Fruit fly (Drosophila melanogaster) whole organism, embryonic: ENCODE results near the gene CCT7.
A peak's percentile ranks its signal among the peaks of the same experiment; 100 is the strongest.

ENCODE experiments used
- Aef1 ChIP-seq: fragments of 200-800 bp; sonication (Bioruptor generic); IDR thresholded peaks from 3 replicates; pipeline ENCODE4 v1.3.6; 2022; ENCODE audit warnings: missing biosample characterization, missing genetic modification characterization
- B-H2 ChIP-seq: fragments of 200-800 bp; sonication (Bioruptor generic); optimal IDR thresholded peaks from 2 replicates; lab custom pipeline; 2018; ENCODE audit warnings: missing biosample characterization, mild to moderate bottlenecking, missing genetic modification characterization
- Bgb ChIP-seq: fragments of 200-800 bp; sonication (Bioruptor generic); IDR thresholded peaks from 2 replicates; pipeline ENCODE4 v1.3.6; 2022; ENCODE audit warnings: missing biosample characterization, missing genetic modification characterization; ENCODE audit not compliant: partially characterized antibody
- Blimp-1 ChIP-seq: fragments of 200-800 bp; sonication (Bioruptor generic); optimal IDR thresholded peaks from 3 replicates; lab custom pipeline; 2018; ENCODE audit warnings: missing biosample characterization, missing genetic modification characterization, mild to moderate bottlenecking, moderate library complexity, missing genetic modification reagents
- CG10147 ChIP-seq: fragments of 200-800 bp; sonication (Bioruptor generic); optimal IDR thresholded peaks from 2 replicates; lab custom pipeline; 2019; ENCODE audit warnings: missing biosample characterization, mild to moderate bottlenecking, missing genetic modification characterization, moderate library complexity
- CG10462 ChIP-seq: fragments of 200-800 bp; sonication (Bioruptor generic); optimal IDR thresholded peaks from 2 replicates; lab custom pipeline; 2016; ENCODE audit warnings: missing biosample characterization, missing genetic modification characterization
- CG11560 ChIP-seq: fragments of 200-800 bp; sonication (Bioruptor generic); IDR thresholded peaks from 3 replicates; pipeline ENCODE4 v1.3.6; 2022; ENCODE audit warnings: missing biosample characterization, missing genetic modification characterization
- CG12071 ChIP-seq: fragments of 200-800 bp; sonication (Bioruptor generic); optimal IDR thresholded peaks from 3 replicates; lab custom pipeline; 2018; ENCODE audit warnings: missing biosample characterization, mild to moderate bottlenecking, missing genetic modification characterization
- CG12299 ChIP-seq: fragments of 200-800 bp; sonication (Bioruptor generic); optimal IDR thresholded peaks from 2 replicates; lab custom pipeline; 2018; ENCODE audit warnings: missing biosample characterization, mild to moderate bottlenecking, missing genetic modification characterization
- CG12659 ChIP-seq: fragments of 200-800 bp; sonication (Bioruptor generic); optimal IDR thresholded peaks from 3 replicates; lab custom pipeline; 2017; ENCODE audit warnings: mild to moderate bottlenecking, missing biosample characterization, missing genetic modification reagents, missing genetic modification characterization
- CG13424 ChIP-seq: fragments of 200-800 bp; sonication (Bioruptor generic); optimal IDR thresholded peaks from 2 replicates; lab custom pipeline; 2019; ENCODE audit warnings: missing biosample characterization, mild to moderate bottlenecking, missing genetic modification characterization, moderate library complexity
- CG14014 ChIP-seq: fragments of 200-800 bp; sonication (Bioruptor generic); IDR thresholded peaks from 2 replicates; pipeline ENCODE4 v1.3.6; 2022; ENCODE audit warnings: missing biosample characterization, missing genetic modification characterization
- CG14441 ChIP-seq: fragments of 200-800 bp; sonication (Bioruptor generic); IDR thresholded peaks from 2 replicates; pipeline ENCODE4 v1.3.6; 2022; ENCODE audit warnings: missing biosample characterization, missing genetic modification characterization
- CG14667 ChIP-seq: fragments of 200-800 bp; sonication (Bioruptor generic); IDR thresholded peaks from 2 replicates; pipeline ENCODE4 v1.3.6; 2022; ENCODE audit warnings: missing biosample characterization, missing genetic modification characterization
- CG16813 ChIP-seq: fragments of 200-800 bp; sonication (Bioruptor generic); IDR thresholded peaks from 3 replicates; pipeline ENCODE4 v1.3.6; 2022; ENCODE audit warnings: missing biosample characterization, missing genetic modification characterization; ENCODE audit not compliant: partially characterized antibody
- CG30403 ChIP-seq: fragments of 200-800 bp; sonication (Bioruptor generic); optimal IDR thresholded peaks from 3 replicates; lab custom pipeline; 2016; ENCODE audit warnings: missing biosample characterization, missing genetic modification characterization
- CG32767 ChIP-seq: fragments of 200-800 bp; sonication (Bioruptor generic); IDR thresholded peaks from 2 replicates; pipeline ENCODE4 v1.3.6; 2022; ENCODE audit warnings: missing biosample characterization, missing genetic modification characterization
- CG3407 ChIP-seq: fragments of 200-800 bp; sonication (Bioruptor generic); optimal IDR thresholded peaks from 2 replicates; lab custom pipeline; 2018; ENCODE audit warnings: missing biosample characterization, mild to moderate bottlenecking, missing genetic modification characterization
- CG3847 ChIP-seq: fragments of 200-800 bp; sonication (Bioruptor generic); IDR thresholded peaks from 2 replicates; pipeline ENCODE4 v1.3.6; 2022; ENCODE audit warnings: missing biosample characterization, missing genetic modification characterization
- CG4328 ChIP-seq: fragments of 200-800 bp; sonication (Bioruptor generic); optimal IDR thresholded peaks from 3 replicates; lab custom pipeline; 2017; ENCODE audit warnings: missing biosample characterization, missing genetic modification reagents, missing genetic modification characterization
- CG5245 ChIP-seq: fragments of 200-800 bp; sonication (Bioruptor generic); optimal IDR thresholded peaks from 3 replicates; lab custom pipeline; 2016; ENCODE audit warnings: missing biosample characterization, missing genetic modification characterization
- CG6791 ChIP-seq: fragments of 200-800 bp; sonication (Bioruptor generic); IDR thresholded peaks from 3 replicates; pipeline ENCODE4 v1.3.6; 2022; ENCODE audit warnings: missing biosample characterization, missing genetic modification characterization; ENCODE audit not compliant: partially characterized antibody
- CG7271 ChIP-seq: fragments of 200-800 bp; sonication (Bioruptor generic); optimal IDR thresholded peaks from 2 replicates; lab custom pipeline; 2018; ENCODE audit warnings: missing biosample characterization, mild to moderate bottlenecking, missing genetic modification characterization, moderate library complexity
- CG8478 ChIP-seq: fragments of >200 bp; optimal IDR thresholded peaks from 2 replicates; lab custom pipeline; 2018
- CTCF ChIP-seq: fragments of 200-800 bp; sonication (Bioruptor generic); optimal IDR thresholded peaks from 2 replicates; lab custom pipeline; 2017; ENCODE audit warnings: missing biosample characterization, mild to moderate bottlenecking, missing genetic modification characterization, moderate library complexity
- Drgx ChIP-seq: fragments of 200-800 bp; sonication (Bioruptor generic); IDR thresholded peaks from 2 replicates; pipeline ENCODE4 v1.3.6; 2022; ENCODE audit warnings: missing biosample characterization, missing genetic modification characterization
- HLH3B ChIP-seq: fragments of 200-800 bp; sonication (Bioruptor generic); IDR thresholded peaks from 2 replicates; pipeline ENCODE4 v1.3.6; 2022; ENCODE audit warnings: missing biosample characterization, missing genetic modification characterization
- HLHmδ ChIP-seq: fragments of 200-800 bp; sonication (Bioruptor generic); optimal IDR thresholded peaks from 2 replicates; lab custom pipeline; 2018; ENCODE audit warnings: missing biosample characterization, mild to moderate bottlenecking, missing genetic modification characterization, moderate library complexity
- Hr3 ChIP-seq: fragments of 200-800 bp; sonication (Bioruptor generic); optimal IDR thresholded peaks from 3 replicates; lab custom pipeline; 2016; ENCODE audit warnings: missing biosample characterization, missing genetic modification characterization
- Hr51 ChIP-seq, 2 experiments: fragments of 200-800 bp; sonication (Bioruptor generic); optimal IDR thresholded peaks; 2 replicates in 1 of 2; 3 replicates in 1 of 2; lab custom pipeline; 2016 to 2018; ENCODE audit warnings: missing biosample characterization in 2 of 2, missing genetic modification characterization in 2 of 2, mild to moderate bottlenecking in 1 of 2, moderate library complexity in 1 of 2
- Med ChIP-seq: fragments of 200-800 bp; sonication (Bioruptor generic); peaks from one replicate; lab custom pipeline; 2016; ENCODE audit warnings: missing biosample characterization, missing genetic modification characterization, mild to moderate bottlenecking, inconsistent platforms, moderate library complexity
- Meics ChIP-seq: fragments of 200-800 bp; sonication (Bioruptor generic); optimal IDR thresholded peaks from 2 replicates; lab custom pipeline; 2017; ENCODE audit warnings: missing biosample characterization, mild to moderate bottlenecking, missing genetic modification characterization
- Stat92E ChIP-seq, 3 experiments: fragments of >200 bp in 2 of 3; fragments of 200-800 bp in 1 of 3; sonication (Bioruptor generic) in 1 of 3; optimal IDR thresholded peaks; 2 replicates each; lab custom pipeline; 2017 to 2019; ENCODE audit warnings: missing biosample characterization in 3 of 3, missing genetic modification characterization in 3 of 3, mild to moderate bottlenecking in 1 of 3, moderate library complexity in 1 of 3
- Taf1 ChIP-seq: fragments of 200-800 bp; sonication (Bioruptor generic); IDR thresholded peaks from 2 replicates; pipeline ENCODE4 v1.3.6; 2022; ENCODE audit warnings: missing biosample characterization, missing genetic modification characterization
- bcd ChIP-seq: fragments of 200-800 bp; sonication (Bioruptor generic); optimal IDR thresholded peaks from 2 replicates; lab custom pipeline; 2017; ENCODE audit warnings: missing biosample characterization, mild to moderate bottlenecking, missing genetic modification characterization
- br ChIP-seq: fragments of >200 bp; optimal IDR thresholded peaks from 2 replicates; lab custom pipeline; 2017
- cad ChIP-seq: fragments of >200 bp; optimal IDR thresholded peaks from 2 replicates; lab custom pipeline; 2017; ENCODE audit warnings: missing biosample characterization, missing genetic modification characterization
- cas ChIP-seq: fragments of 200-800 bp; sonication (Bioruptor generic); IDR thresholded peaks from 2 replicates; pipeline ENCODE4 v1.3.6; 2022; ENCODE audit warnings: missing biosample characterization, missing genetic modification characterization
- crol ChIP-seq: fragments of 200-800 bp; sonication (Bioruptor generic); IDR thresholded peaks from 2 replicates; pipeline ENCODE4 v1.3.6; 2022; ENCODE audit warnings: missing biosample characterization, missing genetic modification characterization
- fu2 ChIP-seq: fragments of 200-800 bp; sonication (Bioruptor generic); optimal IDR thresholded peaks from 2 replicates; lab custom pipeline; 2016; ENCODE audit warnings: missing biosample characterization, missing genetic modification characterization
- gcm ChIP-seq: fragments of 200-800 bp; sonication (Bioruptor generic); optimal IDR thresholded peaks from 2 replicates; lab custom pipeline; 2019; ENCODE audit warnings: missing biosample characterization, mild to moderate bottlenecking, missing genetic modification characterization, moderate library complexity
- grau ChIP-seq: fragments of 200-800 bp; optimal IDR thresholded peaks from 3 replicates; lab custom pipeline; 2019; ENCODE audit warnings: missing biosample characterization, mild to moderate bottlenecking, missing genetic modification characterization, moderate library complexity
- inv ChIP-seq: fragments of 200-800 bp; sonication (Bioruptor generic); IDR thresholded peaks from 2 replicates; pipeline ENCODE4 v1.3.6; 2022; ENCODE audit warnings: missing biosample characterization, missing genetic modification characterization; ENCODE audit not compliant: partially characterized antibody
- lilli ChIP-seq: fragments of 200-800 bp; sonication (Bioruptor generic); optimal IDR thresholded peaks from 3 replicates; lab custom pipeline; 2016; ENCODE audit warnings: missing biosample characterization, missing genetic modification characterization
- lmd ChIP-seq: fragments of 200-800 bp; sonication (Bioruptor generic); IDR thresholded peaks from 2 replicates; pipeline ENCODE4 v1.3.6; 2022; ENCODE audit warnings: missing biosample characterization, missing genetic modification characterization
- onecut ChIP-seq: fragments of 200-800 bp; sonication (Bioruptor generic); IDR thresholded peaks from 2 replicates; pipeline ENCODE4 v1.3.6; 2022; ENCODE audit warnings: missing biosample characterization, missing genetic modification characterization
- pan ChIP-seq, 4 experiments: fragments of >200 bp in 3 of 4; fragments of 200-800 bp in 1 of 4; sonication (Bioruptor generic) in 1 of 4; optimal IDR thresholded peaks in 3 of 4; IDR thresholded peaks in 1 of 4; 2 replicates each; pipeline versions ENCODE4 v1.3.6 to Lab custom; 2017 to 2022; ENCODE audit warnings: missing biosample characterization in 2 of 4, missing genetic modification characterization in 2 of 4, mixed read lengths in 1 of 4
- ranshi ChIP-seq: fragments of 200-800 bp; sonication (Bioruptor generic); IDR thresholded peaks from 2 replicates; pipeline ENCODE4 v1.3.6; 2022; ENCODE audit warnings: missing biosample characterization, missing genetic modification characterization
- tll ChIP-seq, 2 experiments: fragments of 200-800 bp in 1 of 2; fragments of >200 bp in 1 of 2; sonication (Bioruptor generic) in 1 of 2; optimal IDR thresholded peaks; 2 replicates each; lab custom pipeline; 2017 to 2019; ENCODE audit warnings: missing biosample characterization in 2 of 2, missing genetic modification characterization in 2 of 2, mild to moderate bottlenecking in 1 of 2, moderate library complexity in 1 of 2
- twi ChIP-seq: fragments of 200-800 bp; optimal IDR thresholded peaks from 2 replicates; lab custom pipeline; 2019; ENCODE audit warnings: missing biosample characterization, mild to moderate bottlenecking, missing genetic modification characterization, moderate library complexity
- wek ChIP-seq: fragments of 200-800 bp; sonication (Bioruptor generic); optimal IDR thresholded peaks from 3 replicates; lab custom pipeline; 2018; ENCODE audit warnings: missing biosample characterization, mild to moderate bottlenecking, missing genetic modification characterization, moderate library complexity
- zen ChIP-seq: fragments of 200-800 bp; sonication (Bioruptor generic); optimal IDR thresholded peaks from 3 replicates; lab custom pipeline; 2018; ENCODE audit warnings: missing biosample characterization, mild to moderate bottlenecking, missing genetic modification characterization, moderate library complexity

CCT7 gene

dm6 chr3R:8823761-8824499 is 22.6 kb downstream of the CCT7 start, which contains the start of the genes IscU and CG8379 (continued):
- TF ChIP-seq twi, result no peak
- TF ChIP-seq Hr3, result no peak
- no peak for TF ChIP-seq B-H2 (GFP tag; lab: Kevin White, UChicago)
- TF ChIP-seq CG30403 (GFP tag; lab: Kevin White, UChicago), result no peak
- no peak for TF ChIP-seq CG10147
- no peak for TF ChIP-seq CG8478
- no peak for TF ChIP-seq Taf1 (GFP tag; lab: Robert Waterston, UW)
- TF ChIP-seq Bgb (GFP tag; lab: Robert Waterston, UW), result no peak
- TF ChIP-seq CG14441 (GFP tag; lab: Robert Waterston, UW), result no peak
- no peak for TF ChIP-seq crol
- TF ChIP-seq bcd (GFP tag; lab: Kevin White, UChicago), result no peak
- TF ChIP-seq fu2 (GFP tag; lab: Kevin White, UChicago), result no peak
- no peak for TF ChIP-seq CG10462 (GFP tag; lab: Kevin White, UChicago)
- no peak for TF ChIP-seq br (lab: Kevin White, UChicago)
- TF ChIP-seq CG12071 (GFP tag; lab: Kevin White, UChicago), result no peak
- TF ChIP-seq CG14014 (GFP tag; lab: Robert Waterston, UW), result no peak
- no peak for TF ChIP-seq CG7271
- TF ChIP-seq cas (GFP tag; lab: Robert Waterston, UW), result no peak
- TF ChIP-seq gcm, result no peak
- no peak for TF ChIP-seq tll (GFP tag; optimal IDR thresholded peaks at IDR 0.05; lab: Kevin White, UChicago)
- no peak for TF ChIP-seq wek (GFP tag; lab: Kevin White, UChicago)
- no peak for TF ChIP-seq grau (tag; lab: Kevin White, UChicago)
- peak; percentile 63; the same call in 2 of the 3 replicates for TF ChIP-seq CG16813
- TF ChIP-seq HLHmδ (GFP tag; lab: Kevin White, UChicago), result no peak
- no peak for TF ChIP-seq Blimp-1
- TF ChIP-seq CG32767 (GFP tag; lab: Robert Waterston, UW), result no peak
- TF ChIP-seq CTCF, result peak; percentile 23
- no peak for TF ChIP-seq HLH3B (GFP tag; lab: Robert Waterston, UW)
- no peak for TF ChIP-seq pan (optimal IDR thresholded peaks at IDR 0.05; lab: Kevin White, UChicago)
- no peak for TF ChIP-seq pan (GFP tag; optimal IDR thresholded peaks at IDR 0.05 in 1 of 2, IDR thresholded peaks at IDR 0.05 in 1 of 2)
- peak; percentile 65 for TF ChIP-seq CG12659 (GFP tag; lab: Kevin White, UChicago)
- peak; percentile 40; the same call in 1 of the 2 replicates for TF ChIP-seq CG3847 (GFP tag; lab: Robert Waterston, UW)
- no peak for TF ChIP-seq CG14667
- peak; percentile 11 for TF ChIP-seq CG13424 (tag; lab: Kevin White, UChicago)
- no peak for TF ChIP-seq CG11560 (tag; lab: Robert Waterston, UW)
- no peak for TF ChIP-seq ranshi (GFP tag; lab: Robert Waterston, UW)
- no peak for TF ChIP-seq CG5245 (GFP tag; lab: Kevin White, UChicago)
- peak; percentile 19 for TF ChIP-seq CG4328 (GFP tag; lab: Kevin White, UChicago)

DNA sequence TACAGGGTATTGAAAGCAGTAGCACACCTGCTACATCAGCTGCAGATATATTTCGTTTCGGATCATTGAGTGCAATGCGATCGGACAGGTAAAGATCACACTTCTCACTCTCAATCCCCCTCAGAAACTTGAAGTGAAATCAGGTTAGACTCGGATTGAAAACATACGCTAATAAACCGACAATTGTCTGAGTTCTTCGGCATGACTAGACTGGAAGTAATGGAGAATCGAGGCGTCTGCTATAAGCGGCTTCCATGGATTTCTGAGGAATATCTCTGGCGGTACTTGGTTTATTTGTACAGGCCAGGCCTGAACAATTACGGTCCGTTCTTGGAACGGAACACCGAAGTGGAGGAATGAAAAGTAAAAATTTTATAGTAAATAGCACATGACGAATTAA is 39.7 kb downstream of the CCT7 start:
- no peak for TF ChIP-seq onecut (GFP tag; lab: Robert Waterston, UW)
- TF ChIP-seq zen (tag; lab: Kevin White, UChicago), result no peak
- no peak for TF ChIP-seq lmd (GFP tag; lab: Robert Waterston, UW)
- TF ChIP-seq CG12299 (tag; lab: Kevin White, UChicago), result no peak
- no peak for TF ChIP-seq inv
- no peak for TF ChIP-seq Meics
- TF ChIP-seq Stat92E (GFP tag; optimal IDR thresholded peaks at IDR 0.05; lab: Kevin White, UChicago), result peak in 1 of 3 experiments; percentile 59
- TF ChIP-seq CG6791 (GFP tag; lab: Robert Waterston, UW), result no peak
- no peak for TF ChIP-seq CG3407 (GFP tag; lab: Kevin White, UChicago)
- TF ChIP-seq cad (GFP tag; lab: Kevin White, UChicago), result peak; percentile 10
- TF ChIP-seq Aef1, result no peak
- no peak for TF ChIP-seq lilli (GFP tag; lab: Kevin White, UChicago)
- no peak for TF ChIP-seq Med (GFP tag; lab: Kevin White, UChicago)
- TF ChIP-seq Hr51 (GFP tag; optimal IDR thresholded peaks at IDR 0.05; lab: Kevin White, UChicago), result no peak
- no peak for TF ChIP-seq Drgx (GFP tag; lab: Robert Waterston, UW)
